Fruit fly (Drosophila melanogaster): Measurements from ENCODE around the gene mew.

The mew gene

dm6 chrX:13275139-13275538 is 16.8 kb upstream of the mew start:
- TF ChIP-seq yki (optimal IDR thresholded peaks at IDR 0.05) (no peak), CG6854 (GFP tag; optimal IDR thresholded peaks at IDR 0.05) (no peak), hth (optimal IDR thresholded peaks at IDR 0.05) (no peak), CG34224 (GFP tag; IDR thresholded peaks at IDR 0.05; ENCODE audit: partially characterized antibody) (no peak), wor (GFP tag; IDR thresholded peaks at IDR 0.05) (peak; percentile 39; the same call in 1 of the 2 replicates), Dad (GFP tag; optimal IDR thresholded peaks at IDR 0.05) (no peak), ems (GFP tag; optimal IDR thresholded peaks at IDR 0.05) (no peak), Opbp (GFP tag; IDR thresholded peaks at IDR 0.05; ENCODE audit: partially characterized antibody) (no peak), chinmo (GFP tag; IDR thresholded peaks at IDR 0.05; ENCODE audit: partially characterized antibody) (no peak), abd-A (tag; optimal IDR thresholded peaks at IDR 0.05) (no peak), MBD-R2 (GFP tag; IDR thresholded peaks at IDR 0.05) (no peak), z (GFP tag; IDR thresholded peaks at IDR 0.05) (no peak), zf30C (GFP tag; optimal IDR thresholded peaks at IDR 0.05) (no peak), CG8924 (tag; optimal IDR thresholded peaks at IDR 0.05) (peak; percentile 60), so (GFP tag; IDR thresholded peaks at IDR 0.05) (no peak), CG6683 (GFP tag; optimal IDR thresholded peaks at IDR 0.05) (peak; percentile 12), sima (GFP tag; optimal IDR thresholded peaks at IDR 0.05) (no peak), CG2889 (GFP tag; IDR thresholded peaks at IDR 0.05) (no peak), NFAT (GFP tag; IDR thresholded peaks at IDR 0.05) (no peak), Hr51 (GFP tag; optimal IDR thresholded peaks at IDR 0.05) (peak in 1 of 2 experiments; percentile 67), Elba2 (GFP tag; optimal IDR thresholded peaks at IDR 0.05) (no peak), ttk (GFP tag; IDR thresholded peaks at IDR 0.05) (no peak), CG4282 (GFP tag; optimal IDR thresholded peaks at IDR 0.05) (no peak), CG31224 (GFP tag; IDR thresholded peaks at IDR 0.05) (no peak), Dll (GFP tag; IDR thresholded peaks at IDR 0.05; ENCODE audit: partially characterized antibody) (no peak), cg (GFP tag; optimal IDR thresholded peaks at IDR 0.05) (no peak), pfk (GFP tag; optimal IDR thresholded peaks at IDR 0.05) (no peak), grau (tag; optimal IDR thresholded peaks at IDR 0.05) (peak; percentile 91), CG9215 (GFP tag; IDR thresholded peaks at IDR 0.05) (0 out of 2 replicates have a peak, but pooled peaks have one; percentile 35), sqz (GFP tag; optimal IDR thresholded peaks at IDR 0.05) (no peak), Max (GFP tag; optimal IDR thresholded peaks at IDR 0.05) (no peak), Ssrp (tag; optimal IDR thresholded peaks at IDR 0.05) (peak; percentile 68), CG6654 (GFP tag; optimal IDR thresholded peaks at IDR 0.05) (peak; percentile 18), CG3995 (GFP tag; optimal IDR thresholded peaks at IDR 0.05) (no peak), Awh (GFP tag; IDR thresholded peaks at IDR 0.05) (no peak), sr (GFP tag; IDR thresholded peaks at IDR 0.05) (no peak), hbn (GFP tag; IDR thresholded peaks at IDR 0.05; ENCODE audit: partially characterized antibody) (no peak), inv (GFP tag; IDR thresholded peaks at IDR 0.05; ENCODE audit: partially characterized antibody) (no peak), pita (GFP tag; optimal IDR thresholded peaks at IDR 0.05) (no peak), unpg (GFP tag; optimal IDR thresholded peaks at IDR 0.05) (peak; percentile 47), CG1792 (GFP tag; optimal IDR thresholded peaks at IDR 0.05) (no peak), nau (GFP tag; optimal IDR thresholded peaks at IDR 0.05) (no peak), Dref (GFP tag; IDR thresholded peaks at IDR 0.05) (no peak), crp (GFP tag; optimal IDR thresholded peaks at IDR 0.05) (no peak), CG18764 (GFP tag; optimal IDR thresholded peaks at IDR 0.05) (no peak), CG12659 (GFP tag; optimal IDR thresholded peaks at IDR 0.05) (peak; percentile 46), Hr78 (GFP tag; optimal IDR thresholded peaks at IDR 0.05) (no peak), fd3F (GFP tag; optimal IDR thresholded peaks at IDR 0.05) (peak; percentile 20), CG7839 (tag; optimal IDR thresholded peaks at IDR 0.05) (peak; percentile 66), CG16863 (GFP tag; optimal IDR thresholded peaks at IDR 0.05) (no peak), Blimp-1 (GFP tag; optimal IDR thresholded peaks at IDR 0.05) (peak; percentile 57)
